Fruit fly (Drosophila melanogaster) whole organism, wandering third instar larva: ENCODE results near the gene Npc2d.

ENCODE experiments used
- Abd-B ChIP-seq: fragments of >200 bp; optimal IDR thresholded peaks from 2 replicates; lab custom pipeline; 2017; ENCODE audit warnings: missing biosample characterization, missing genetic modification characterization
- CG32264 ChIP-seq: fragments of 200-800 bp; sonication (Bioruptor generic); optimal IDR thresholded peaks from 2 replicates; lab custom pipeline; 2016; ENCODE audit warnings: missing biosample characterization, missing genetic modification characterization
- CG9705 ChIP-seq: fragments of 200-800 bp; sonication (Bioruptor generic); optimal IDR thresholded peaks from 2 replicates; lab custom pipeline; 2018; ENCODE audit warnings: missing biosample characterization, mild to moderate bottlenecking, missing genetic modification characterization
- CrebA ChIP-seq: fragments of 200-800 bp; sonication (Bioruptor generic); optimal IDR thresholded peaks from 2 replicates; lab custom pipeline; 2016; ENCODE audit warnings: missing biosample characterization, mild to moderate bottlenecking, missing genetic modification characterization, borderline replicate concordance
- Dfd ChIP-seq: fragments of >200 bp; optimal IDR thresholded peaks from 2 replicates; lab custom pipeline; 2017; ENCODE audit warnings: missing biosample characterization, missing genetic modification characterization
- Dif ChIP-seq: fragments of 200-275, 200-300 bp; sonication (Bioruptor generic); optimal IDR thresholded peaks from 2 replicates; lab custom pipeline; 2018; ENCODE audit warnings: missing biosample characterization, missing genetic modification characterization; ENCODE audit not compliant: partially characterized antibody
- GATAd ChIP-seq: sonication (Bioruptor generic); optimal IDR thresholded peaks from 2 replicates; lab custom pipeline; 2016; ENCODE audit warnings: missing biosample characterization, missing genetic modification characterization
- HLH106 ChIP-seq: fragments of 200-800 bp; optimal IDR thresholded peaks from 3 replicates; lab custom pipeline; 2019; ENCODE audit warnings: missing biosample characterization, mild to moderate bottlenecking, missing genetic modification characterization, moderate library complexity
- Hnf4 ChIP-seq: fragments of 200-800 bp; sonication (Bioruptor generic); optimal IDR thresholded peaks from 2 replicates; lab custom pipeline; 2016; ENCODE audit warnings: missing biosample characterization, mild to moderate bottlenecking, missing genetic modification characterization
- Hr78 ChIP-seq: fragments of >200 bp; optimal IDR thresholded peaks from 2 replicates; lab custom pipeline; 2017; ENCODE audit warnings: missing biosample characterization, missing genetic modification characterization
- Hr83 ChIP-seq: fragments of 200-300 bp; sonication (Bioruptor generic); optimal IDR thresholded peaks from 2 replicates; lab custom pipeline; 2016; ENCODE audit warnings: missing biosample characterization, mild to moderate bottlenecking, missing genetic modification characterization, moderate library complexity; ENCODE audit not compliant: poor library complexity, severe bottlenecking
- Jra ChIP-seq: sonication (Bioruptor generic); optimal IDR thresholded peaks from 2 replicates; lab custom pipeline; 2016; ENCODE audit warnings: missing biosample characterization, missing genetic modification characterization
- Mio ChIP-seq: sonication (Bioruptor generic); optimal IDR thresholded peaks from 2 replicates; lab custom pipeline; 2016; ENCODE audit warnings: missing biosample characterization, missing genetic modification characterization
- Myc ChIP-seq: fragments of >200 bp; optimal IDR thresholded peaks from 2 replicates; lab custom pipeline; 2017
- N ChIP-seq: fragments of >200 bp; optimal IDR thresholded peaks from 2 replicates; lab custom pipeline; 2018; ENCODE audit warnings: missing biosample characterization, missing external identifiers, missing genetic modification characterization
- OdsH ChIP-seq: fragments of 200-800 bp; sonication (Bioruptor generic); optimal IDR thresholded peaks from 2 replicates; lab custom pipeline; 2016; ENCODE audit warnings: missing biosample characterization, mild to moderate bottlenecking, missing genetic modification characterization
- Rel ChIP-seq, 2 experiments: fragments of 200-800 bp; sonication (Bioruptor generic) in 1 of 2; optimal IDR thresholded peaks; 2 replicates in 1 of 2; 3 replicates in 1 of 2; lab custom pipeline; 2016 to 2019; ENCODE audit warnings: mild to moderate bottlenecking in 2 of 2, missing biosample characterization in 2 of 2, missing genetic modification characterization in 2 of 2, moderate library complexity in 1 of 2
- Sp1 ChIP-seq: fragments of 200-800 bp; sonication (Bioruptor generic); optimal IDR thresholded peaks from 3 replicates; lab custom pipeline; 2019; ENCODE audit warnings: missing biosample characterization, mild to moderate bottlenecking, missing genetic modification characterization, moderate library complexity
- Vsx2 ChIP-seq: fragments of 200-300, 225-300 bp; sonication (Bioruptor generic); optimal IDR thresholded peaks from 2 replicates; lab custom pipeline; 2018; ENCODE audit warnings: missing biosample characterization, missing genetic modification characterization; ENCODE audit not compliant: partially characterized antibody
- br ChIP-seq: fragments of 200-800 bp; sonication (Bioruptor generic); optimal IDR thresholded peaks from 2 replicates; lab custom pipeline; 2016; ENCODE audit warnings: missing biosample characterization, missing genetic modification characterization
- brk ChIP-seq: fragments of 200-800 bp; sonication (Bioruptor generic); optimal IDR thresholded peaks from 2 replicates; lab custom pipeline; 2016; ENCODE audit warnings: missing biosample characterization, mild to moderate bottlenecking, missing genetic modification characterization
- dl ChIP-seq, 2 experiments: fragments of 175-275, 200-275 bp in 1 of 2; fragments of 200-275 bp in 1 of 2; sonication (Bioruptor generic); optimal IDR thresholded peaks; lab custom pipeline; 2018; ENCODE audit warnings: mild to moderate bottlenecking in 2 of 2, missing biosample characterization in 2 of 2, missing genetic modification characterization in 2 of 2, moderate library complexity in 2 of 2; ENCODE audit not compliant: partially characterized antibody in 2 of 2, insufficient read depth in 1 of 2
- dmrt93B ChIP-seq: fragments of 200-800 bp; sonication (Bioruptor generic); optimal IDR thresholded peaks from 2 replicates; lab custom pipeline; 2018; ENCODE audit warnings: missing biosample characterization, mild to moderate bottlenecking, missing genetic modification characterization
- dsf ChIP-seq: sonication (Bioruptor generic); optimal IDR thresholded peaks from 2 replicates; lab custom pipeline; 2016; ENCODE audit warnings: missing biosample characterization, missing genetic modification characterization, borderline replicate concordance
- ey ChIP-seq: fragments of 200-800 bp; sonication (Bioruptor generic); optimal IDR thresholded peaks from 2 replicates; lab custom pipeline; 2016; ENCODE audit warnings: missing biosample characterization, missing genetic modification characterization
- foxo ChIP-seq, 2 experiments: fragments of 200-800 bp; sonication (Bioruptor generic); optimal IDR thresholded peaks; 2 replicates in 1 of 2; 3 replicates in 1 of 2; lab custom pipeline; 2016 to 2017; ENCODE audit warnings: missing biosample characterization in 2 of 2, missing genetic modification characterization in 2 of 2
- fru ChIP-seq: fragments of 200-800 bp; sonication (Bioruptor generic); optimal IDR thresholded peaks from 3 replicates; lab custom pipeline; 2016; ENCODE audit warnings: missing biosample characterization, mild to moderate bottlenecking, missing genetic modification characterization
- h ChIP-seq: fragments of 200-800 bp; sonication (Bioruptor generic); optimal IDR thresholded peaks from 3 replicates; lab custom pipeline; 2016; ENCODE audit warnings: missing biosample characterization, mild to moderate bottlenecking, missing genetic modification characterization
- jim ChIP-seq: fragments of 175-275, 200-325 bp; sonication (Bioruptor generic); optimal IDR thresholded peaks from 2 replicates; lab custom pipeline; 2016; ENCODE audit warnings: missing biosample characterization, mild to moderate bottlenecking, missing genetic modification characterization
- lola ChIP-seq: fragments of >200 bp; optimal IDR thresholded peaks from 2 replicates; lab custom pipeline; 2017; ENCODE audit warnings: missing biosample characterization, missing genetic modification characterization
- pan ChIP-seq: fragments of >200 bp; optimal IDR thresholded peaks from 2 replicates; lab custom pipeline; 2017
- psq ChIP-seq: fragments of 200-800 bp; sonication (Bioruptor generic); optimal IDR thresholded peaks from 3 replicates; lab custom pipeline; 2017; ENCODE audit warnings: missing biosample characterization, mild to moderate bottlenecking, missing genetic modification characterization, moderate library complexity
- rgr ChIP-seq: fragments of 200-800 bp; sonication (Bioruptor generic); optimal IDR thresholded peaks from 3 replicates; lab custom pipeline; 2016; ENCODE audit warnings: missing biosample characterization, mild to moderate bottlenecking, missing genetic modification characterization
- sage ChIP-seq: fragments of 200-800 bp; sonication (Bioruptor generic); optimal IDR thresholded peaks from 2 replicates; lab custom pipeline; 2016; ENCODE audit warnings: missing biosample characterization, mild to moderate bottlenecking, missing genetic modification characterization
- sv ChIP-seq: fragments of 200-800 bp; sonication (Bioruptor generic); optimal IDR thresholded peaks from 3 replicates; lab custom pipeline; 2016; ENCODE audit warnings: missing biosample characterization, missing genetic modification characterization
- tai ChIP-seq: sonication (Bioruptor generic); optimal IDR thresholded peaks from 2 replicates; lab custom pipeline; 2016; ENCODE audit warnings: missing biosample characterization, missing genetic modification characterization
- usp ChIP-seq: fragments of >200 bp; optimal IDR thresholded peaks from 2 replicates; lab custom pipeline; 2017; ENCODE audit warnings: missing biosample characterization, missing genetic modification characterization
- woc ChIP-seq: sonication (Bioruptor generic); optimal IDR thresholded peaks from 2 replicates; lab custom pipeline; 2016; ENCODE audit warnings: missing biosample characterization, mild to moderate bottlenecking, missing genetic modification characterization

Gene Npc2d

DNA sequence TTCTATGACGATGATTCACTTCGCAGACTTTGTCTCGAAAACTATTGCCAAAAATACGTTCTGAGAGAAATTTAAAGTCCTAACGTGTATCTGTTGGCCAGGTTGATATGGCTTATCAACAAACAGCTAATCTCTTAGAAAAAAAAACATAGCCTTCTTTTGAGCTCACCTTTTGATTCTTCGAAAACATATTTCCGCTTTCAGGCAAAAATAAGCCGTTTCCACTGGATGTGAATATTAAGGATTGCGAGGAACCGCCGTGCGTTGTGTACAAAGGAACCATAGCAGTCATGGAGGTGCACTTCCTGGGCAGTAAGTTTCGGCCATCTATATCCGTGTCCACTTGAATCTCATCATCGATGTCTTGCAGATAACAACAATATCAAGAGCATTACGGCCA is 2.3 kb downstream of the Npc2d start:
- TF ChIP-seq jim (GFP tag; lab: Kevin White, UChicago) (no peak), Sp1 (GFP tag; lab: Kevin White, UChicago) (no peak), lola (GFP tag; lab: Kevin White, UChicago) (no peak), tai (no peak), pan (lab: Kevin White, UChicago) (no peak), usp (no peak), N (GFP tag; lab: Kevin White, UChicago) (no peak), Hnf4 (GFP tag; lab: Kevin White, UChicago) (no peak), GATAd (GFP tag; lab: Kevin White, UChicago) (no peak), ey (GFP tag; lab: Kevin White, UChicago) (no peak), fru (GFP tag; lab: Kevin White, UChicago) (no peak), Mio (GFP tag; lab: Kevin White, UChicago) (no peak), CG9705 (GFP tag; lab: Kevin White, UChicago) (no peak)

DNA sequence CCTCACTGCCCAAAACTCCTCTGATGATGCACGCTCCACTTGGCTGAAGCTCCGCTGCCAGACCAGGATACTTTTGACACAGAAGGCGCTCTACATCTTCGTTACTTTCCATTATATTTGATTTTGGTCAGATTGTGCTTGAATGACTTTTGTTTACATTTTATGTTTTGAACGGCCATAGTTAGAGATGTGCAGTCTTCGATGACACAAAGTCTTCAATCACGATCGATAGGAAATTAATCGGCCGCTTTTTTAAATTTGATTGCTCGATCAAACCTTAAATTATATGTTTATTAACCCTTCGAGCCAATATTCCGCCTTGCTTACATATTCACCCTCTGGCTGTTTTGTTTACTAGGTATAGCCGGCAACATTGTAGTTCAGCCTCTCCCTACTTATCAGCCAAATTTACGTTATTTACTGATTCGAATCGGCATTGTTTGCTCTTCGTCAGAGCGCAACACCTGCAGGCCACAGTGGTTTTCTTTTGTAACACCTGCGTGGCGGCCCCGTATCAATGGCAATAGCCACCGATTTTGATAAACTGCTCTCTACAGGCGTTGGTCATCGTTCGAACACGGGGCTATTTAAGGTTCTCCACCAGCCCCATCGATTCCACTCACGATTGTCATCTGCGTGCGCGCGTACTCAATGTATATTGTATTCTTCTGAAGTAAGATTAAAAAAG is 3.0 kb downstream of the Npc2d start, which contains the start of the genes Fancl and Npc2e:
Gene Fancl, minus strand, starts transcription at position 175 of the 688 bp plus-strand sequence.
Gene Npc2e, plus strand, starts transcription at position 638 of the 688 bp plus-strand sequence.
- TF ChIP-seq Rel (GFP tag; optimal IDR thresholded peaks at IDR 0.05; lab: Kevin White, UChicago) (no peak), Rel (tag; optimal IDR thresholded peaks at IDR 0.05; lab: Kevin White, UChicago) (peak; percentile 17), rgr (no peak), woc (GFP tag; lab: Kevin White, UChicago) (no peak), Hnf4 (GFP tag; lab: Kevin White, UChicago) (no peak), CrebA (GFP tag; lab: Kevin White, UChicago) (no peak)

DNA sequence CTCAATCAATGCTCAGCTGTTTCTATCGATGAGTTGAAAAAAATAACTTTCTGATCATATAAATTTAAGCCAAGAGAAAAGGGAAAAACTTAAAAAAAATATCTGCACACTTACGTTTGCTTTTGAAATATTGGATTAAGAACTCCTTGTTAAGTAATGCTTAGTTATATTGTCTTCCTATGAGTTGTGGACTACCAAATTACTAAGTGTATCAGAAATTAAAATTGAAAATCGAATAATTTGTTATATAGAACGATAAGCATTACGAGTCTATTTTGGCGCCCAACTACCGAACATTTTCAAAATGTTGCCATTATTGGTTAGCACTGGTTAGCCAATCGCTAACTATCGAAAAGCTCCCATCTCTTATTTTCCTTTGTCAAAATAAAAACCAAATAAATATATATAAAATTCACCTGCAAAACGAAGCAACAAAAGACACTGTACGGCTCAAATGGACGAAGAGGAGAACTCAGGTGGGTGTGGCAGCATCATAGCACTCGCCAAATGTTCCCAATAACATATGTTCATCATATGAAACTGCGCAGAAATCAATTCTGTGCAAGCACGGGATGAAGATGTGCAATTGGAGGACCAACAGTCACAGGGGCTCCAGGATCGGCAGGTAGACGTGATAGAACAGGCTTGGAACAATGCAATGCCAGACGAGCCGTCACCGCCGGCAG is 6.9 kb downstream of the Npc2d start, which contains the start of gene ohgt:
Gene ohgt, plus strand, starts transcription at position 358 of the 686 bp plus-strand sequence.
- TF ChIP-seq Hr78 (no peak), CG32264 (no peak), Hr83 (GFP tag; lab: Kevin White, UChicago) (no peak), Vsx2 (GFP tag; lab: Kevin White, UChicago) (no peak), tai (no peak), dsf (no peak), Mio (GFP tag; lab: Kevin White, UChicago) (no peak), sv (peak; percentile 3), Rel (GFP tag; optimal IDR thresholded peaks at IDR 0.05; lab: Kevin White, UChicago) (no peak), Rel (tag; optimal IDR thresholded peaks at IDR 0.05; lab: Kevin White, UChicago) (no peak), dmrt93B (GFP tag; lab: Kevin White, UChicago) (no peak), ey (GFP tag; lab: Kevin White, UChicago) (peak; percentile 31), psq (GFP tag; lab: Kevin White, UChicago) (no peak), Dfd (no peak), woc (GFP tag; lab: Kevin White, UChicago) (peak; percentile 46), Sp1 (GFP tag; lab: Kevin White, UChicago) (peak; percentile 49), foxo (GFP tag; optimal IDR thresholded peaks at IDR 0.05; lab: Kevin White, UChicago) (peak in 1 of 2 experiments; percentile 40), h (GFP tag; lab: Kevin White, UChicago) (peak; percentile 32), brk (GFP tag; lab: Kevin White, UChicago) (no peak), rgr (peak; percentile 37), lola (GFP tag; lab: Kevin White, UChicago) (no peak), GATAd (GFP tag; lab: Kevin White, UChicago) (no peak), br (GFP tag; lab: Kevin White, UChicago) (no peak), jim (GFP tag; lab: Kevin White, UChicago) (no peak), pan (lab: Kevin White, UChicago) (no peak), dl (GFP tag; optimal IDR thresholded peaks at IDR 0.05; lab: Kevin White, UChicago; ENCODE audit: insufficient read depth in 1 of 2, partially characterized antibody in 2 of 2) (no peak), HLH106 (peak; percentile 35), Abd-B (GFP tag; lab: Kevin White, UChicago) (no peak), CrebA (GFP tag; lab: Kevin White, UChicago) (no peak), OdsH (GFP tag; lab: Kevin White, UChicago) (peak; percentile 22), fru (GFP tag; lab: Kevin White, UChicago) (peak; percentile 40), CG9705 (GFP tag; lab: Kevin White, UChicago) (no peak), Jra (GFP tag; lab: Kevin White, UChicago) (peak; percentile 62), Myc (lab: Kevin White, UChicago) (peak; percentile 36), sage (GFP tag; lab: Kevin White, UChicago) (no peak), N (GFP tag; lab: Kevin White, UChicago) (no peak), Hnf4 (GFP tag; lab: Kevin White, UChicago) (peak; percentile 42), Dif (GFP tag; lab: Kevin White, UChicago) (no peak), usp (no peak)
